Fruit fly (Drosophila melanogaster) whole organism, adult: Measurements from ENCODE around the gene CG2200.

ENCODE experiments used
- CG11617 ChIP-seq: fragments of 200-800 bp; sonication (Bioruptor generic); optimal IDR thresholded peaks from 2 replicates; lab custom pipeline; 2017; ENCODE audit warnings: mild to moderate bottlenecking, missing biosample characterization, missing genetic modification reagents, missing genetic modification characterization
- CG12768 ChIP-seq: fragments of 200-800 bp; sonication (Bioruptor generic); optimal IDR thresholded peaks from 2 replicates; lab custom pipeline; 2017; ENCODE audit warnings: missing biosample characterization, missing genetic modification characterization, mild to moderate bottlenecking, moderate library complexity, missing genetic modification reagents
- CG33017 ChIP-seq: fragments of 200-800 bp; sonication (Bioruptor generic); optimal IDR thresholded peaks from 2 replicates; lab custom pipeline; 2018; ENCODE audit warnings: missing biosample characterization, mild to moderate bottlenecking, missing genetic modification characterization, moderate library complexity
- CG5204 ChIP-seq: fragments of 200-800 bp; sonication (Bioruptor generic); optimal IDR thresholded peaks from 2 replicates; lab custom pipeline; 2016; ENCODE audit warnings: missing biosample characterization, missing genetic modification characterization
- CG7045 ChIP-seq: fragments of 200-800 bp; sonication (Bioruptor generic); optimal IDR thresholded peaks from 2 replicates; lab custom pipeline; 2017; ENCODE audit warnings: missing biosample characterization, mild to moderate bottlenecking, missing genetic modification characterization
- CG7101 ChIP-seq: fragments of 200-800 bp; sonication (Bioruptor generic); optimal IDR thresholded peaks from 2 replicates; lab custom pipeline; 2018; ENCODE audit warnings: missing biosample characterization, mild to moderate bottlenecking, missing genetic modification characterization, moderate library complexity
- Clk ChIP-seq: fragments of 200-800 bp; sonication (Bioruptor generic); optimal IDR thresholded peaks from 2 replicates; lab custom pipeline; 2017; ENCODE audit warnings: missing biosample characterization, missing genetic modification characterization
- Hr96 ChIP-seq: fragments of 200-800 bp; sonication (Bioruptor generic); optimal IDR thresholded peaks from 2 replicates; lab custom pipeline; 2016; ENCODE audit warnings: missing biosample characterization, missing genetic modification characterization
- cnc ChIP-seq, 2 experiments: fragments of >200 bp; optimal IDR thresholded peaks; 2 replicates each; lab custom pipeline; 2017
- ovo ChIP-seq: fragments of 200-800 bp; sonication (Bioruptor generic); optimal IDR thresholded peaks from 2 replicates; lab custom pipeline; 2016; ENCODE audit warnings: missing biosample characterization, missing genetic modification characterization

dm6 chrX:13109583-13110126, 15.6 kb downstream of the CG2200 start:
- TF ChIP-seq CG11617 (GFP tag; lab: Kevin White, UChicago) (no peak), CG7101 (peak; percentile 36), CG5204 (GFP tag; lab: Kevin White, UChicago) (no peak), Clk (GFP tag; lab: Kevin White, UChicago) (no peak), CG12768 (GFP tag; lab: Kevin White, UChicago) (no peak), Hr96 (GFP tag; lab: Kevin White, UChicago) (no peak), CG33017 (tag; lab: Kevin White, UChicago) (no peak), cnc (optimal IDR thresholded peaks at IDR 0.05; lab: Kevin White, UChicago) (no peak), CG7045 (GFP tag; lab: Kevin White, UChicago) (no peak), ovo (no peak)
